In the genomic region with DNA sequence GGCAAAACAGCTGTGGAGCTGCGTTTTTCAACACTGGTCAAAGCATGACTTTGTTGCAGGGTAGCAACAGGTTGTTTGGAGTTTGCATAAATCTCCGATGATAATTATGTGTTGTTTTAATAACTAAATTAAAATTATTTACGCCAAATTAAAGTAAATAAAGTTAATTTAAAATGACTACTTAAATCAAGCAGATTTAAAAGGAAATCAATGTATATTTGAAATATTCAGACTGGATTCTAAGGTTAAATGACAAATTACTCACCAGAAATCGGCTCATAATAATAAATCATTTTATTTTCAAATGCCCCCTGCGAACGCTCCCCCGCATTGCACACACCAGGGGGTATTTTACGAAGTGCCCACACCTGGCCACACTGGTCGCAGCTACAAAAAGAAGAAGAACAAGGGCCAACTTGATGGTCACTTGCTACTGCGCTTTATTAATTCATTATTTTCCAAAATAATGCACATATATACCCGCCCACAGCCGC, we compare ENCODE assay signal across 2 fruit fly cellular contexts.
A peak's percentile ranks its signal among the peaks of the same experiment; 100 is the strongest.
TF ChIP-seq lines count a peak whose summit lies in the region.

A gene (minus strand): TSS at position 40 of the 494 bp plus-strand sequence.
A gene (plus strand): TSS at position 371 of the 494 bp plus-strand sequence.

TF ChIP-seq in whole organism, embryonic, 481 proteins besides CTCF, POLR2A, EP300 and RAD21 (continued from another document and continues in another):
- peak; percentile 81 for TF ChIP-seq CG3407 (GFP tag; optimal IDR thresholded peaks at IDR 0.05; lab: Kevin White, UChicago)
- TF ChIP-seq cas (GFP tag; IDR thresholded peaks at IDR 0.05; lab: Robert Waterston, UW) = peak; percentile 89
- peak; percentile 88 for TF ChIP-seq H15 (GFP tag; IDR thresholded peaks at IDR 0.05; lab: Robert Waterston, UW)
- peak; percentile 92 for TF ChIP-seq Max (GFP tag; optimal IDR thresholded peaks at IDR 0.05; lab: Kevin White, UChicago)
- TF ChIP-seq twi (tag; optimal IDR thresholded peaks at IDR 0.05; lab: Kevin White, UChicago) = peak; percentile 89
- TF ChIP-seq CG2202 (tag; optimal IDR thresholded peaks at IDR 0.05; lab: Kevin White, UChicago) = peak; percentile 73
- TF ChIP-seq ttk (GFP tag; IDR thresholded peaks at IDR 0.05; lab: Robert Waterston, UW) = peak; percentile 92
- peak; percentile 85 for TF ChIP-seq CG2889 (GFP tag; IDR thresholded peaks at IDR 0.05; lab: Robert Waterston, UW)
- TF ChIP-seq CG14441 (GFP tag; IDR thresholded peaks at IDR 0.05; lab: Robert Waterston, UW) = peak; percentile 93
- peak; percentile 90 for TF ChIP-seq CG12299 (tag; optimal IDR thresholded peaks at IDR 0.05; lab: Kevin White, UChicago)
- peak; percentile 93 for TF ChIP-seq Drgx (GFP tag; IDR thresholded peaks at IDR 0.05; lab: Robert Waterston, UW)
- no peak for TF ChIP-seq CG31365 (tag; optimal IDR thresholded peaks at IDR 0.05; lab: Kevin White, UChicago)
- peak; percentile 75 for TF ChIP-seq gro (GFP tag; optimal IDR thresholded peaks at IDR 0.05; lab: Kevin White, UChicago)
- peak; percentile 89 for TF ChIP-seq wor (GFP tag; IDR thresholded peaks at IDR 0.05; lab: Robert Waterston, UW)
- no peak for TF ChIP-seq fd64A (GFP tag; optimal IDR thresholded peaks at IDR 0.05; lab: Kevin White, UChicago)
- peak; percentile 83 for TF ChIP-seq tap (tag; optimal IDR thresholded peaks at IDR 0.05; lab: Kevin White, UChicago)
- peak; percentile 91 for TF ChIP-seq caup (GFP tag; optimal IDR thresholded peaks at IDR 0.05; lab: Kevin White, UChicago; ENCODE audit: severe bottlenecking)
- peak; percentile 89 for TF ChIP-seq Poxn (GFP tag; IDR thresholded peaks at IDR 0.05; lab: Robert Waterston, UW)
- peak; percentile 96 for TF ChIP-seq klu (GFP tag; IDR thresholded peaks at IDR 0.05; lab: Robert Waterston, UW)
- peak; percentile 86 for TF ChIP-seq CG33557 (GFP tag; optimal IDR thresholded peaks at IDR 0.05; lab: Kevin White, UChicago)
- TF ChIP-seq CG13775 (GFP tag; optimal IDR thresholded peaks at IDR 0.05; lab: Kevin White, UChicago) = peak; percentile 94
- TF ChIP-seq zfh1 (GFP tag; IDR thresholded peaks at IDR 0.05; lab: Robert Waterston, UW) = peak; percentile 92
- TF ChIP-seq pan (optimal IDR thresholded peaks at IDR 0.05; lab: Kevin White, UChicago) = no peak
- TF ChIP-seq pan (GFP tag; optimal IDR thresholded peaks at IDR 0.05 in 1 of 2, IDR thresholded peaks at IDR 0.05 in 1 of 2) = peak in 1 of 2 experiments; percentile 96
- TF ChIP-seq Doc2 (GFP tag; IDR thresholded peaks at IDR 0.05; lab: Robert Waterston, UW) = peak; percentile 78
- peak; percentile 79 for TF ChIP-seq Blimp-1 (GFP tag; optimal IDR thresholded peaks at IDR 0.05; lab: Kevin White, UChicago)
- TF ChIP-seq CG1832 (GFP tag; optimal IDR thresholded peaks at IDR 0.05; lab: Kevin White, UChicago) = no peak
- no peak for TF ChIP-seq cad (GFP tag; optimal IDR thresholded peaks at IDR 0.05; lab: Kevin White, UChicago)
- peak; percentile 89 for TF ChIP-seq CG14710 (tag; optimal IDR thresholded peaks at IDR 0.05; lab: Kevin White, UChicago)
- TF ChIP-seq vnd (GFP tag; IDR thresholded peaks at IDR 0.05; lab: Robert Waterston, UW; ENCODE audit: partially characterized antibody) = no peak
- TF ChIP-seq scrt (GFP tag; optimal IDR thresholded peaks at IDR 0.05; lab: Kevin White, UChicago) = peak; percentile 90
- TF ChIP-seq CG32772 (GFP tag; IDR thresholded peaks at IDR 0.05; lab: Robert Waterston, UW) = peak; percentile 93
- TF ChIP-seq CG7357 (GFP tag; IDR thresholded peaks at IDR 0.05; lab: Robert Waterston, UW) = peak; percentile 86
- TF ChIP-seq CG15269 (tag; optimal IDR thresholded peaks at IDR 0.05; lab: Kevin White, UChicago) = peak; percentile 95
- TF ChIP-seq shn (GFP tag; optimal IDR thresholded peaks at IDR 0.05; lab: Kevin White, UChicago) = peak; percentile 71
- peak; percentile 84 for TF ChIP-seq Vsx1 (GFP tag; optimal IDR thresholded peaks at IDR 0.05; lab: Kevin White, UChicago)
- TF ChIP-seq CG10654 (GFP tag; optimal IDR thresholded peaks at IDR 0.05; lab: Kevin White, UChicago) = peak; percentile 87
- peak; percentile 95 for TF ChIP-seq row (GFP tag; IDR thresholded peaks at IDR 0.05; lab: Robert Waterston, UW)
- TF ChIP-seq NC2α (GFP tag; optimal IDR thresholded peaks at IDR 0.05; lab: Kevin White, UChicago) = peak; percentile 25
- no peak for TF ChIP-seq cg (GFP tag; optimal IDR thresholded peaks at IDR 0.05; lab: Kevin White, UChicago)
- no peak for TF ChIP-seq yki (optimal IDR thresholded peaks at IDR 0.05; lab: Kevin White, UChicago)
- TF ChIP-seq CG1602 (GFP tag; optimal IDR thresholded peaks at IDR 0.05; lab: Kevin White, UChicago) = peak; percentile 94
- peak; percentile 7 for TF ChIP-seq CG15073 (GFP tag; optimal IDR thresholded peaks at IDR 0.05; lab: Kevin White, UChicago)
- peak; percentile 79 for TF ChIP-seq odd (GFP tag; optimal IDR thresholded peaks at IDR 0.05; lab: Kevin White, UChicago)
- TF ChIP-seq CG4820 (GFP tag; optimal IDR thresholded peaks at IDR 0.05; lab: Kevin White, UChicago) = peak; percentile 82
- TF ChIP-seq corto (GFP tag; optimal IDR thresholded peaks at IDR 0.05; lab: Kevin White, UChicago) = no peak
- peak; percentile 78 for TF ChIP-seq trh (GFP tag; optimal IDR thresholded peaks at IDR 0.05; lab: Kevin White, UChicago)
- TF ChIP-seq Rx (GFP tag; IDR thresholded peaks at IDR 0.05; lab: Robert Waterston, UW) = peak; percentile 85
- peak; percentile 29 for TF ChIP-seq en (GFP tag; optimal IDR thresholded peaks at IDR 0.05; lab: Kevin White, UChicago)
- peak; percentile 90 for TF ChIP-seq CG1233 (GFP tag; optimal IDR thresholded peaks at IDR 0.05; lab: Kevin White, UChicago)
- peak; percentile 92 for TF ChIP-seq CG7372 (GFP tag; IDR thresholded peaks at IDR 0.05; lab: Robert Waterston, UW)
- TF ChIP-seq CG18476 (GFP tag; optimal IDR thresholded peaks at IDR 0.05; lab: Kevin White, UChicago) = peak; percentile 79
- peak; percentile 96 for TF ChIP-seq CG10267 (tag; optimal IDR thresholded peaks at IDR 0.05; lab: Kevin White, UChicago)
- no peak for TF ChIP-seq sd (tag; optimal IDR thresholded peaks at IDR 0.05; lab: Kevin White, UChicago)
- TF ChIP-seq CG1603 (tag; optimal IDR thresholded peaks at IDR 0.05; lab: Kevin White, UChicago) = peak; percentile 64
- TF ChIP-seq hbn (GFP tag; IDR thresholded peaks at IDR 0.05; lab: Robert Waterston, UW; ENCODE audit: partially characterized antibody) = no peak
- TF ChIP-seq Lim3 (GFP tag; IDR thresholded peaks at IDR 0.05; lab: Robert Waterston, UW) = peak; percentile 86
- peak; percentile 78 for TF ChIP-seq CG11723 (GFP tag; optimal IDR thresholded peaks at IDR 0.05; lab: Kevin White, UChicago)
- TF ChIP-seq Lhr (GFP tag; optimal IDR thresholded peaks at IDR 0.05; lab: Kevin White, UChicago) = peak; percentile 73
- peak in 1 of 2 experiments; percentile 67 for TF ChIP-seq insv (GFP tag; optimal IDR thresholded peaks at IDR 0.05; lab: Kevin White, UChicago)
- peak; percentile 62 for TF ChIP-seq mirr (GFP tag; optimal IDR thresholded peaks at IDR 0.05; lab: Kevin White, UChicago)
- TF ChIP-seq CG7271 (tag; optimal IDR thresholded peaks at IDR 0.05; lab: Kevin White, UChicago) = peak; percentile 36

TF ChIP-seq in whole organism, prepupa, 60 proteins besides CTCF, POLR2A, EP300 and RAD21 (continued from another document):
- TF ChIP-seq CG34406 (GFP tag; optimal IDR thresholded peaks at IDR 0.05; lab: Kevin White, UChicago) = peak; percentile 95
- TF ChIP-seq fd85E (GFP tag; optimal IDR thresholded peaks at IDR 0.05; lab: Kevin White, UChicago) = peak; percentile 69
- TF ChIP-seq acj6 (GFP tag; optimal IDR thresholded peaks at IDR 0.05; lab: Kevin White, UChicago) = peak; percentile 96
- TF ChIP-seq Eip78C (GFP tag; lab: Kevin White, UChicago) = peak; percentile 96
- TF ChIP-seq CG31627 (GFP tag; optimal IDR thresholded peaks at IDR 0.05; lab: Kevin White, UChicago) = peak; percentile 94
- TF ChIP-seq CG8319 (GFP tag; optimal IDR thresholded peaks at IDR 0.05; lab: Kevin White, UChicago) = peak; percentile 89
- peak; percentile 96 for TF ChIP-seq CG10631 (GFP tag; optimal IDR thresholded peaks at IDR 0.05; lab: Kevin White, UChicago)
- TF ChIP-seq CG11902 (GFP tag; optimal IDR thresholded peaks at IDR 0.05; lab: Kevin White, UChicago) = peak; percentile 90
- TF ChIP-seq net (GFP tag; optimal IDR thresholded peaks at IDR 0.05; lab: Kevin White, UChicago) = peak; percentile 93
- peak; percentile 82 for TF ChIP-seq CG1621 (tag; optimal IDR thresholded peaks at IDR 0.05; lab: Kevin White, UChicago)
- no peak for TF ChIP-seq CG6276 (GFP tag; optimal IDR thresholded peaks at IDR 0.05; lab: Kevin White, UChicago)
- TF ChIP-seq CG11294 (GFP tag; IDR thresholded peaks at IDR 0.05; lab: Robert Waterston, UW) = peak; percentile 92
